Worm (Caenorhabditis elegans): ENCODE measurements around the gene F21A3.2.

The F21A3.2 gene

ce11 chrV:15544898-15545297, 11.1 kb upstream of the F21A3.2 start, which contains the start of gene glb-14 (continued):
- TF ChIP-seq ceh-91 (GFP tag; IDR thresholded peaks at IDR 0.05) (no peak), hlh-26 (GFP tag; conservative IDR thresholded peaks at IDR 0.05) (no peak), bed-1 (GFP tag; IDR thresholded peaks at IDR 0.05) (no peak), mcd-1 (GFP tag; IDR thresholded peaks at IDR 0.05) (no peak)

- TF ChIP-seq zfh-2 (GFP tag; conservative IDR thresholded peaks at IDR 0.05) (peak; percentile 77), atf-7 (tag; optimal IDR thresholded peaks at IDR 0.05) (no peak)
These were observed 9.5 kb upstream of the F21A3.2 start for ce11 chrV:15543252-15543651.

- no peak for TF ChIP-seq attf-6 (GFP tag; IDR thresholded peaks at IDR 0.05)
- 0 out of 2 replicates have a peak, but pooled peaks have one; percentile 13 for TF ChIP-seq pbrm-1 (GFP tag; IDR thresholded peaks at IDR 0.05)
- TF ChIP-seq F57C9.4 (tag; optimal IDR thresholded peaks at IDR 0.05): no peak
- no peak for TF ChIP-seq Y56A3A.18 (GFP tag; IDR thresholded peaks at IDR 0.05)
- peak; percentile 50 for TF ChIP-seq D2030.7 (GFP tag; IDR thresholded peaks at IDR 0.05)
- TF ChIP-seq attf-5 (GFP tag; optimal IDR thresholded peaks at IDR 0.05): no peak
- no peak for TF ChIP-seq snpc-1.3 (tag; optimal IDR thresholded peaks at IDR 0.05; ENCODE audit: insufficient read depth)
- no peak for TF ChIP-seq snpc-3.4 (tag; optimal IDR thresholded peaks at IDR 0.05)
- TF ChIP-seq T26A5.8 (tag; optimal IDR thresholded peaks at IDR 0.05): no peak
- no peak for TF ChIP-seq nfya-1 (tag; optimal IDR thresholded peaks at IDR 0.05; ENCODE audit: borderline replicate concordance, insufficient read depth)
- no peak for TF ChIP-seq Y67H2A.10 (GFP tag; conservative IDR thresholded peaks at IDR 0.05)
- TF ChIP-seq mcd-1 (GFP tag; IDR thresholded peaks at IDR 0.05): no peak
- 0 out of 2 replicates have a peak, but pooled peaks have one; percentile 36 for TF ChIP-seq rcor-1 (GFP tag; IDR thresholded peaks at IDR 0.05)
- no peak for TF ChIP-seq akir-1 (GFP tag; optimal IDR thresholded peaks at IDR 0.05)
- TF ChIP-seq F39B2.1 (GFP tag; IDR thresholded peaks at IDR 0.05): no peak
- no peak for TF ChIP-seq dpl-1 (GFP tag; optimal IDR thresholded peaks at IDR 0.05)
- no peak for TF ChIP-seq dox-1 (GFP tag; IDR thresholded peaks at IDR 0.05)
- no peak for TF ChIP-seq snpc-1.1 (tag; optimal IDR thresholded peaks at IDR 0.05; ENCODE audit: insufficient read depth)
- peak; percentile 41; the same call in 1 of the 2 replicates for TF ChIP-seq hsf-1 (GFP tag; IDR thresholded peaks at IDR 0.05)
- TF ChIP-seq madf-8 (GFP tag; conservative IDR thresholded peaks at IDR 0.05): no peak; the same call in 1 of the 2 replicates
- TF ChIP-seq snpc-4 (GFP tag; optimal IDR thresholded peaks at IDR 0.05): no peak
- no peak for TF ChIP-seq snpc-4 (tag; optimal IDR thresholded peaks at IDR 0.05)
- peak; percentile 61 for TF ChIP-seq lsl-1 (GFP tag; optimal IDR thresholded peaks at IDR 0.05)
- TF ChIP-seq ztf-26 (tag; optimal IDR thresholded peaks at IDR 0.05): no peak
- TF ChIP-seq zfh-2 (GFP tag; conservative IDR thresholded peaks at IDR 0.05): no peak
- no peak for TF ChIP-seq unc-130 (GFP tag; optimal IDR thresholded peaks at IDR 0.05)
- TF ChIP-seq hmg-1.2 (GFP tag; IDR thresholded peaks at IDR 0.05): no peak
- TF ChIP-seq lin-26 (GFP tag; IDR thresholded peaks at IDR 0.05): no peak
- peak; percentile 49 for TF ChIP-seq lin-54 (GFP tag; optimal IDR thresholded peaks at IDR 0.05)
- no peak for TF ChIP-seq T07F8.4 (tag; optimal IDR thresholded peaks at IDR 0.05)
- no peak for TF ChIP-seq B0336.3 (GFP tag; IDR thresholded peaks at IDR 0.05)
- no peak for TF ChIP-seq let-607 (tag; optimal IDR thresholded peaks at IDR 0.05)
- TF ChIP-seq ekl-4 (GFP tag; IDR thresholded peaks at IDR 0.05): no peak
- peak; percentile 28 for TF ChIP-seq tbp1 (GFP tag; optimal IDR thresholded peaks at IDR 0.05)
- TF ChIP-seq F10E7.11 (tag; optimal IDR thresholded peaks at IDR 0.05): no peak
- TF ChIP-seq madf-6 (GFP tag; IDR thresholded peaks at IDR 0.05): peak; percentile 66
- no peak for TF ChIP-seq lag-1 (GFP tag; IDR thresholded peaks at IDR 0.05)
- TF ChIP-seq die-1 (tag; optimal IDR thresholded peaks at IDR 0.05): no peak
- TF ChIP-seq F33H1.4 (GFP tag; IDR thresholded peaks at IDR 0.05): peak; percentile 48
- TF ChIP-seq xnd-1 (tag; optimal IDR thresholded peaks at IDR 0.05): peak; percentile 43
- TF ChIP-seq nhr-120 (GFP tag; IDR thresholded peaks at IDR 0.05): no peak
These were observed 4.2 kb upstream of the F21A3.2 start, which contains the start of gene prde-1 for ce11 chrV:15537923-15538322. prde-1 (plus strand) TSS chrV:15538244.

Data from whole organism, young adult.